Worm (Caenorhabditis elegans) whole organism, L2 larva: ENCODE results near the gene W01D2.3.

Experiments
- C34F6.9 ChIP-seq: fragments of 150-350 bp; optimal IDR thresholded peaks from 2 replicates; lab custom pipeline; 2014; ENCODE audit warnings: missing biosample characterization, missing genetic modification characterization
- R02D3.7 ChIP-seq: fragments of 150-350 bp; optimal IDR thresholded peaks from 2 replicates; lab custom pipeline; 2014; ENCODE audit warnings: missing biosample characterization, missing genetic modification characterization
- ZK546.5 ChIP-seq: sonication (generic microtip); optimal IDR thresholded peaks from 2 replicates; lab custom pipeline; 2017; ENCODE audit warnings: missing biosample characterization, missing genetic modification characterization
- alr-1 ChIP-seq: fragments of 150-350 bp; optimal IDR thresholded peaks from 2 replicates; lab custom pipeline; 2014; ENCODE audit warnings: missing biosample characterization, missing genetic modification characterization
- aly-2 ChIP-seq: fragments of 150-350 bp; optimal IDR thresholded peaks from 2 replicates; lab custom pipeline; 2014; ENCODE audit warnings: missing biosample characterization, missing genetic modification characterization
- ama-1 ChIP-seq: fragments of 150-350 bp; optimal IDR thresholded peaks from 2 replicates; lab custom pipeline; 2018; ENCODE audit warnings: inconsistent platforms
- blmp-1 ChIP-seq: sonication (generic microtip); optimal IDR thresholded peaks from 2 replicates; lab custom pipeline; 2017; ENCODE audit warnings: missing genetic modification characterization, mild to moderate bottlenecking, missing compliant biosample characterization, antibody characterized with exemption, moderate library complexity; ENCODE audit not compliant: insufficient read depth
- dmd-4 ChIP-seq: sonication (generic microtip); optimal IDR thresholded peaks from 2 replicates; lab custom pipeline; 2017; ENCODE audit warnings: missing biosample characterization, missing genetic modification characterization
- egl-27 ChIP-seq: sonication (generic microtip); optimal IDR thresholded peaks from 3 replicates; lab custom pipeline; 2017; ENCODE audit warnings: missing biosample characterization, missing genetic modification reagents, missing genetic modification characterization
- elt-1 ChIP-seq: fragments of 150-350 bp; optimal IDR thresholded peaks from 2 replicates; lab custom pipeline; 2014; ENCODE audit warnings: missing biosample characterization, missing genetic modification characterization
- elt-3 ChIP-seq: sonication (generic microtip); optimal IDR thresholded peaks from 2 replicates; lab custom pipeline; 2017; ENCODE audit warnings: missing biosample characterization, missing genetic modification characterization
- fos-1 ChIP-seq: fragments of 150-350 bp; optimal IDR thresholded peaks from 2 replicates; lab custom pipeline; 2014; ENCODE audit warnings: missing biosample characterization, missing genetic modification characterization
- gmeb-1 ChIP-seq: fragments of 150-350 bp; optimal IDR thresholded peaks from 2 replicates; lab custom pipeline; 2014; ENCODE audit warnings: missing biosample characterization, missing genetic modification characterization
- lin-11 ChIP-seq: fragments of 150-350 bp; sonication (generic microtip); optimal IDR thresholded peaks from 2 replicates; lab custom pipeline; 2014; ENCODE audit warnings: missing biosample characterization, missing genetic modification characterization, inconsistent platforms, mixed read lengths
- lin-13 ChIP-seq: fragments of 150-350 bp; optimal IDR thresholded peaks from 2 replicates; lab custom pipeline; 2014; ENCODE audit warnings: missing biosample characterization, missing genetic modification reagents, missing genetic modification characterization
- lin-39 ChIP-seq: fragments of 150-350 bp; optimal IDR thresholded peaks from 2 replicates; lab custom pipeline; 2014; ENCODE audit warnings: missing biosample characterization, missing genetic modification reagents, missing genetic modification characterization
- lsy-2 ChIP-seq, 2 experiments: fragments of 150-350 bp in 1 of 2; sonication (generic microtip) in 1 of 2; optimal IDR thresholded peaks; 2 replicates each; lab custom pipeline; 2014 to 2017; ENCODE audit warnings: missing biosample characterization in 2 of 2, missing genetic modification characterization in 2 of 2
- mab-5 ChIP-seq: fragments of 150-350 bp; optimal IDR thresholded peaks from 2 replicates; lab custom pipeline; 2014; ENCODE audit warnings: missing biosample characterization, missing genetic modification characterization
- mbf-1 ChIP-seq: sonication (generic microtip); optimal IDR thresholded peaks from 2 replicates; lab custom pipeline; 2017; ENCODE audit warnings: missing biosample characterization, missing genetic modification characterization
- mdl-1 ChIP-seq, 2 experiments: fragments of 150-350 bp in 1 of 2; sonication (generic microtip) in 1 of 2; optimal IDR thresholded peaks; 2 replicates each; lab custom pipeline; 2017; ENCODE audit warnings: missing biosample characterization in 2 of 2, missing genetic modification characterization in 2 of 2
- nhr-10 ChIP-seq: sonication (generic microtip); optimal IDR thresholded peaks from 2 replicates; lab custom pipeline; 2017; ENCODE audit warnings: missing biosample characterization, missing genetic modification characterization
- nhr-11 ChIP-seq: fragments of 150-350 bp; optimal IDR thresholded peaks from 2 replicates; lab custom pipeline; 2014; ENCODE audit warnings: missing biosample characterization, missing genetic modification characterization
- nhr-12 ChIP-seq: fragments of 150-350 bp; optimal IDR thresholded peaks from 2 replicates; lab custom pipeline; 2014; ENCODE audit warnings: missing biosample characterization, missing genetic modification characterization
- nhr-129 ChIP-seq: fragments of 150-350 bp; optimal IDR thresholded peaks from 2 replicates; lab custom pipeline; 2014; ENCODE audit warnings: missing biosample characterization, missing genetic modification characterization
- nhr-23 ChIP-seq: fragments of 150-350 bp; optimal IDR thresholded peaks from 2 replicates; lab custom pipeline; 2014; ENCODE audit warnings: missing biosample characterization, missing genetic modification reagents, missing genetic modification characterization
- nhr-237 ChIP-seq: fragments of 150-350 bp; optimal IDR thresholded peaks from 2 replicates; lab custom pipeline; 2014; ENCODE audit warnings: missing biosample characterization, missing genetic modification characterization
- nhr-6 ChIP-seq: fragments of 150-350 bp; optimal IDR thresholded peaks from 2 replicates; lab custom pipeline; 2014; ENCODE audit warnings: missing biosample characterization, missing genetic modification characterization
- peb-1 ChIP-seq: fragments of 150-350 bp; optimal IDR thresholded peaks from 2 replicates; lab custom pipeline; 2014; ENCODE audit warnings: missing biosample characterization, missing genetic modification characterization
- sem-4 ChIP-seq: fragments of 150-350 bp; optimal IDR thresholded peaks from 2 replicates; lab custom pipeline; 2014; ENCODE audit warnings: missing biosample characterization, missing genetic modification reagents, missing genetic modification characterization
- skn-1 ChIP-seq: sonication (generic microtip); optimal IDR thresholded peaks from 2 replicates; lab custom pipeline; 2017; ENCODE audit warnings: missing biosample characterization, missing genetic modification characterization
- sma-3 ChIP-seq: sonication (generic microtip); optimal IDR thresholded peaks from 2 replicates; lab custom pipeline; 2016; ENCODE audit warnings: missing genetic modification reagents, missing genetic modification characterization, missing compliant biosample characterization
- sma-9 ChIP-seq, 2 experiments: fragments of 150-350 bp in 1 of 2; sonication (generic microtip) in 1 of 2; optimal IDR thresholded peaks; 2 replicates each; lab custom pipeline; 2014 to 2016; ENCODE audit warnings: missing genetic modification characterization in 2 of 2, mild to moderate bottlenecking in 1 of 2, missing biosample characterization in 1 of 2, missing compliant biosample characterization in 1 of 2, missing genetic modification reagents in 1 of 2, moderate library complexity in 1 of 2
- snpc-4 ChIP-seq: fragments of 150-350 bp; optimal IDR thresholded peaks from 2 replicates; lab custom pipeline; 2014; ENCODE audit warnings: missing biosample characterization, missing genetic modification characterization
- unc-39 ChIP-seq: fragments of 150-350 bp; optimal IDR thresholded peaks from 2 replicates; lab custom pipeline; 2014; ENCODE audit warnings: missing biosample characterization, missing genetic modification characterization
- unc-55 ChIP-seq: fragments of 150-350 bp; sonication (generic microtip); optimal IDR thresholded peaks from 3 replicates; lab custom pipeline; 2014; ENCODE audit warnings: missing biosample characterization, missing genetic modification reagents, missing genetic modification characterization
- unc-62 ChIP-seq: fragments of 150-350 bp; optimal IDR thresholded peaks from 2 replicates; lab custom pipeline; 2014; ENCODE audit warnings: missing biosample characterization, missing genetic modification reagents, missing genetic modification characterization
- zag-1 ChIP-seq: fragments of 150-350 bp; optimal IDR thresholded peaks from 2 replicates; lab custom pipeline; 2014; ENCODE audit warnings: missing biosample characterization, missing genetic modification characterization
- ztf-1 ChIP-seq: fragments of 200-800 bp; sonication (Bioruptor generic); conservative IDR thresholded peaks from 2 replicates; pipeline ENCODE4 v1.3.6; 2022; ENCODE audit warnings: missing genetic modification characterization, missing compliant biosample characterization
- ztf-11 ChIP-seq: sonication (generic microtip); optimal IDR thresholded peaks from 2 replicates; lab custom pipeline; 2017; ENCODE audit warnings: missing biosample characterization, missing genetic modification characterization
- ztf-4 ChIP-seq: fragments of 150-350 bp; optimal IDR thresholded peaks from 2 replicates; lab custom pipeline; 2014; ENCODE audit warnings: missing biosample characterization, missing genetic modification characterization

The W01D2.3 gene

ce11 chrII:14814894-14815568, 10.9 kb upstream of the W01D2.3 start, which contains the start of gene W01D2.1 (continued):
- TF ChIP-seq ztf-1 (GFP tag; lab: Robert Waterston, UW) (no peak), lin-13 (GFP tag; lab: Kevin White, UChicago) (peak; percentile 52), fos-1 (tag; lab: Kevin White, UChicago) (peak; percentile 27), ztf-11 (tag; lab: Kevin White, UChicago) (no peak), elt-1 (no peak), nhr-12 (no peak), blmp-1 (tag; lab: Kevin White, UChicago) (peak; percentile 21), mdl-1 (tag; optimal IDR thresholded peaks at IDR 0.05; lab: Kevin White, UChicago) (no peak), ztf-4 (peak; percentile 48), nhr-237 (tag; lab: Kevin White, UChicago) (no peak), C34F6.9 (tag; lab: Kevin White, UChicago) (peak; percentile 80), sma-3 (GFP tag; lab: Kevin White, UChicago) (peak; percentile 35), dmd-4 (tag; lab: Kevin White, UChicago) (no peak), gmeb-1 (tag; lab: Kevin White, UChicago) (peak; percentile 88), ZK546.5 (tag; lab: Kevin White, UChicago) (no peak), lin-11 (peak; percentile 46)

DNA sequence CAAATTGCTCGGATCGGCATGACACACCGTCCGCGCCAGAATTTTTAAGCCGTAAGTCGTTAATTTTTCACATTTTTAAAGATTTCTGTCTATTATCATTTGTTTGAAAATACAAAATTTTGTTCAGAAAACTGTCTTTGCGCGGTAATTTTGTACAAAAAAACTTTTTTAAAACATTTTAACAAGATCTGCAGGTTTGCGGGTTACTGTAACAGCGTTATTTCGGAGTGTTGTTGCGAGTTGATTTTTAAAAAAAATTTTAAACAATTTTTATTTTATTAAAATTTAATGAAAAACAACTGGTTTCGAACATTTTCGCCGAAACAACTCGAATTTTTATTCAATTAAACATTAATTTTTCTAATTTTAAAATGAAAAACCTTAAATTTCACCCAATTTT, 9.0 kb upstream of the W01D2.3 start:
- TF ChIP-seq unc-62 (GFP tag; lab: Kevin White, UChicago), result no peak
- no peak for TF ChIP-seq gmeb-1 (tag; lab: Kevin White, UChicago)
- no peak for TF ChIP-seq alr-1
- no peak for TF ChIP-seq elt-3
- TF ChIP-seq sma-9 (GFP tag; optimal IDR thresholded peaks at IDR 0.05; lab: Kevin White, UChicago), result no peak
- no peak for TF ChIP-seq sma-9 (tag; optimal IDR thresholded peaks at IDR 0.05; lab: Kevin White, UChicago)
- TF ChIP-seq sem-4 (tag; lab: Kevin White, UChicago), result no peak

ce11 chrII:14812661-14813060, 8.6 kb upstream of the W01D2.3 start:
- TF ChIP-seq sma-9 (GFP tag; optimal IDR thresholded peaks at IDR 0.05; lab: Kevin White, UChicago) (peak; percentile 50), sma-9 (tag; optimal IDR thresholded peaks at IDR 0.05; lab: Kevin White, UChicago) (no peak), elt-3 (no peak), fos-1 (tag; lab: Kevin White, UChicago) (peak; percentile 95), gmeb-1 (tag; lab: Kevin White, UChicago) (peak; percentile 22)

DNA sequence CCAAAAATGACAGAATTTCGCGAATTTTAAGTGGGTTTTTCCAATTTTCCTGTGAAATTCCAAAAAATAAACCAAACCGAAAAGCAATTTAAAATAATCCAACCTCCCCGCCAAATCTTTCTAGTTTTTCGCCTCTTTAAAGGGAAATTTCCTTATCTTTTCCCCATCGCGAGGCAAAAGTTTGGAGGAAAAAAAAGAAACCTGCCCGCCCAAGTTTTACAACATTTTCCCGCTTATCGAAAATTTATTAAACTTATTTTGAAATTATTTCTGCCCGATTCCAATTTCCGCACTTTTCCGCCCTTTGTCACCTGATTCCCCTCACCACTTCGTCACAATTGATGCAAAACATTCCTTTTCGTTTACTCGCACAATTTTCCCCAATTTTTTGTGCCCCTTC, 8.1 kb upstream of the W01D2.3 start, which contains the start of gene osta-3:
TSS of gene osta-3 (plus strand) at position 301 of the 400 bp plus-strand sequence.
- TF ChIP-seq zag-1 (tag; lab: Kevin White, UChicago) (no peak), lsy-2 (tag; optimal IDR thresholded peaks at IDR 0.05; lab: Kevin White, UChicago) (no peak), nhr-10 (tag; lab: Kevin White, UChicago) (no peak), unc-62 (GFP tag; lab: Kevin White, UChicago) (no peak), aly-2 (tag; lab: Kevin White, UChicago) (no peak), mdl-1 (tag; optimal IDR thresholded peaks at IDR 0.05; lab: Kevin White, UChicago) (no peak), sem-4 (tag; lab: Kevin White, UChicago) (no peak), unc-39 (tag; lab: Kevin White, UChicago) (no peak)

DNA sequence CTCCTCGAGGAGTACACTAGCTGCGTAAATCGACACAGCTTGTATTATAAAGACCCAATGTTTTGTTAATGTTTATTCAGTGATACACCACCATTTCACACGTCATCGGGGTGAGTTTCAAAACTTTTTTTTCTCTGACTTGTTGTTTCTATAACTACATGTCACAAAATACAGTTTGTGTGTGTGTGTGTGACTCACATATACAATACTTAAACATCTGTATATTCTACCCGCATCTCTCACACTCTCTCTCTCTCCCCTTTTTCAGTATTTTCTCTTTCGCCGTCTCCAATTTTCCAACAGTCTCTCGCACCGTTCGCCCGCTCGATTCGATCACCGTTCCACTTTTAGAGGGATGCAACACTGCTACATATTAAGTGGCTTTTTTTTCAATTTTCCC, 7.4 kb upstream of the W01D2.3 start:
- TF ChIP-seq elt-1 (no peak), skn-1 (tag; lab: Kevin White, UChicago) (no peak), nhr-129 (tag; lab: Kevin White, UChicago) (no peak), ztf-1 (GFP tag; lab: Robert Waterston, UW) (no peak), blmp-1 (tag; lab: Kevin White, UChicago) (peak; percentile 53), nhr-11 (tag; lab: Kevin White, UChicago) (no peak), snpc-4 (tag; lab: Kevin White, UChicago) (peak; percentile 43), zag-1 (tag; lab: Kevin White, UChicago) (no peak), lin-11 (no peak), egl-27 (no peak), C34F6.9 (tag; lab: Kevin White, UChicago) (no peak), ama-1 (no peak), peb-1 (tag; lab: Kevin White, UChicago) (no peak), fos-1 (tag; lab: Kevin White, UChicago) (peak; percentile 78), mab-5 (no peak), alr-1 (no peak), ZK546.5 (tag; lab: Kevin White, UChicago) (no peak), lin-39 (no peak), unc-39 (tag; lab: Kevin White, UChicago) (no peak), ztf-11 (tag; lab: Kevin White, UChicago) (no peak), nhr-6 (tag; lab: Kevin White, UChicago) (no peak), R02D3.7 (no peak), dmd-4 (tag; lab: Kevin White, UChicago) (no peak), nhr-10 (tag; lab: Kevin White, UChicago) (no peak), lin-13 (GFP tag; lab: Kevin White, UChicago) (no peak), nhr-23 (tag; lab: Kevin White, UChicago) (no peak), mbf-1 (tag; lab: Kevin White, UChicago) (no peak), unc-55 (no peak), sma-9 (GFP tag; optimal IDR thresholded peaks at IDR 0.05; lab: Kevin White, UChicago) (peak; percentile 69), sma-9 (tag; optimal IDR thresholded peaks at IDR 0.05; lab: Kevin White, UChicago) (no peak), nhr-12 (no peak), sem-4 (tag; lab: Kevin White, UChicago) (no peak)
